Worm (Caenorhabditis elegans) whole organism, midembryonic: Measurements from ENCODE around the gene acs-5.

ENCODE experiments used
- T22C8.4 ChIP-seq: fragments of 200-800 bp; sonication (Bioruptor generic); IDR thresholded peaks from 2 replicates; pipeline ENCODE4 v1.3.6; 2022; ENCODE audit warnings: missing genetic modification characterization, missing compliant biosample characterization
- cog-1 ChIP-seq: sonication (generic microtip); optimal IDR thresholded peaks from 2 replicates; lab custom pipeline; 2016; ENCODE audit warnings: missing genetic modification characterization, missing compliant biosample characterization
- flt-1 ChIP-seq: fragments of 200-800 bp; sonication (Bioruptor generic); IDR thresholded peaks from 2 replicates; pipeline ENCODE4 v1.3.6; 2022; ENCODE audit warnings: missing genetic modification characterization, missing compliant biosample characterization
- med-1 ChIP-seq: sonication (generic microtip); optimal IDR thresholded peaks from 2 replicates; lab custom pipeline; 2017; ENCODE audit warnings: missing genetic modification characterization, mild to moderate bottlenecking, missing compliant biosample characterization, antibody characterized with exemption, missing genetic modification reagents; ENCODE audit not compliant: insufficient read depth
- ref-1 ChIP-seq: fragments of 200-800 bp; sonication (Bioruptor generic); conservative IDR thresholded peaks from 2 replicates; pipeline ENCODE4 v1.3.6; 2022; ENCODE audit warnings: missing genetic modification reagents, missing genetic modification characterization, missing compliant biosample characterization

ce11 chrIII:13543434-13543833, at the start of gene acs-5:
- TF ChIP-seq flt-1 (GFP tag; lab: Robert Waterston, UW) (no peak), ref-1 (GFP tag; lab: Robert Waterston, UW) (no peak), cog-1 (tag; lab: Kevin White, UChicago) (no peak), T22C8.4 (GFP tag; lab: Robert Waterston, UW) (no peak), med-1 (GFP tag; lab: Kevin White, UChicago) (no peak)
